Fruit fly (Drosophila melanogaster) whole organism, embryonic: ENCODE data around the gene dmrt11E.

ENCODE experiments used
- BEAF-32 ChIP-seq: fragments of 200-800 bp; sonication (Bioruptor generic); optimal IDR thresholded peaks from 3 replicates; lab custom pipeline; 2017; ENCODE audit warnings: missing biosample characterization, missing genetic modification characterization, mild to moderate bottlenecking, moderate library complexity, missing genetic modification reagents
- C15 ChIP-seq: fragments of 200-800 bp; sonication (Bioruptor generic); IDR thresholded peaks from 3 replicates; pipeline ENCODE4 v1.3.6; 2022; ENCODE audit warnings: missing biosample characterization, missing genetic modification characterization
- CG10147 ChIP-seq: fragments of 200-800 bp; sonication (Bioruptor generic); optimal IDR thresholded peaks from 2 replicates; lab custom pipeline; 2019; ENCODE audit warnings: missing biosample characterization, mild to moderate bottlenecking, missing genetic modification characterization, moderate library complexity
- CG10321 ChIP-seq: fragments of 200-800 bp; sonication (Bioruptor generic); IDR thresholded peaks from 2 replicates; pipeline ENCODE4 v1.3.6; 2022; ENCODE audit warnings: missing biosample characterization, missing genetic modification characterization
- CG11093 ChIP-seq: fragments of 200-800 bp; sonication (Bioruptor generic); IDR thresholded peaks from 3 replicates; pipeline ENCODE4 v1.3.6; 2022; ENCODE audit warnings: missing biosample characterization, missing genetic modification characterization
- CG11504 ChIP-seq: fragments of 200-800 bp; sonication (Bioruptor generic); optimal IDR thresholded peaks from 3 replicates; lab custom pipeline; 2019; ENCODE audit warnings: missing biosample characterization, mild to moderate bottlenecking, missing genetic modification characterization, moderate library complexity
- CG12155 ChIP-seq: fragments of 200-800 bp; sonication (Bioruptor generic); optimal IDR thresholded peaks from 3 replicates; lab custom pipeline; 2016; ENCODE audit warnings: missing biosample characterization, missing genetic modification characterization
- CG12299 ChIP-seq: fragments of 200-800 bp; sonication (Bioruptor generic); optimal IDR thresholded peaks from 2 replicates; lab custom pipeline; 2018; ENCODE audit warnings: missing biosample characterization, mild to moderate bottlenecking, missing genetic modification characterization
- CG1233 ChIP-seq: fragments of 200-800 bp; sonication (Bioruptor generic); optimal IDR thresholded peaks from 4 replicates; lab custom pipeline; 2018; ENCODE audit warnings: missing biosample characterization, mild to moderate bottlenecking, missing genetic modification characterization
- CG13287 ChIP-seq: fragments of 200-800 bp; sonication (Bioruptor generic); IDR thresholded peaks from 2 replicates; pipeline ENCODE4 v1.3.6; 2022; ENCODE audit warnings: missing biosample characterization, missing genetic modification characterization; ENCODE audit not compliant: partially characterized antibody
- CG13624 ChIP-seq: fragments of 200-800 bp; sonication (Bioruptor generic); optimal IDR thresholded peaks from 2 replicates; lab custom pipeline; 2016; ENCODE audit warnings: missing biosample characterization, missing genetic modification characterization
- CG14710 ChIP-seq: fragments of 200-800 bp; sonication (Bioruptor generic); optimal IDR thresholded peaks from 3 replicates; lab custom pipeline; 2019; ENCODE audit warnings: missing biosample characterization, mild to moderate bottlenecking, missing genetic modification characterization, moderate library complexity
- CG14965 ChIP-seq: fragments of 200-800 bp; sonication (Bioruptor generic); optimal IDR thresholded peaks from 2 replicates; lab custom pipeline; 2016; ENCODE audit warnings: missing biosample characterization, missing genetic modification characterization, borderline replicate concordance
- CG15011 ChIP-seq: fragments of 200-800 bp; sonication (Bioruptor generic); optimal IDR thresholded peaks from 3 replicates; lab custom pipeline; 2018; ENCODE audit warnings: missing biosample characterization, mild to moderate bottlenecking, missing genetic modification characterization
- CG15601 ChIP-seq: fragments of 200-800 bp; sonication (Bioruptor generic); optimal IDR thresholded peaks from 3 replicates; lab custom pipeline; 2019; ENCODE audit warnings: missing biosample characterization, mild to moderate bottlenecking, missing genetic modification characterization, moderate library complexity
- CG17186 ChIP-seq: fragments of 200-800 bp; sonication (Bioruptor generic); optimal IDR thresholded peaks from 3 replicates; lab custom pipeline; 2017; ENCODE audit warnings: missing biosample characterization, missing genetic modification reagents, missing genetic modification characterization
- CG2116 ChIP-seq: fragments of 200-800 bp; sonication (Bioruptor generic); optimal IDR thresholded peaks from 3 replicates; lab custom pipeline; 2018; ENCODE audit warnings: missing biosample characterization, mild to moderate bottlenecking, missing genetic modification characterization
- CG2712 ChIP-seq: fragments of 200-800 bp; optimal IDR thresholded peaks from 3 replicates; lab custom pipeline; 2019; ENCODE audit warnings: missing biosample characterization, mild to moderate bottlenecking, missing genetic modification characterization, moderate library complexity
- CG2875 ChIP-seq: fragments of 200-800 bp; sonication (Bioruptor generic); optimal IDR thresholded peaks from 2 replicates; lab custom pipeline; 2017; ENCODE audit warnings: missing biosample characterization, mild to moderate bottlenecking, missing genetic modification characterization, missing genetic modification reagents
- CG3163 ChIP-seq: fragments of 200-800 bp; sonication (Bioruptor generic); optimal IDR thresholded peaks from 3 replicates; lab custom pipeline; 2016; ENCODE audit warnings: missing biosample characterization, missing genetic modification characterization
- CG3407 ChIP-seq: fragments of 200-800 bp; sonication (Bioruptor generic); optimal IDR thresholded peaks from 2 replicates; lab custom pipeline; 2018; ENCODE audit warnings: missing biosample characterization, mild to moderate bottlenecking, missing genetic modification characterization
- CG6854 ChIP-seq: fragments of 200-800 bp; sonication (Bioruptor generic); optimal IDR thresholded peaks from 3 replicates; lab custom pipeline; 2017; ENCODE audit warnings: missing biosample characterization, mild to moderate bottlenecking, missing genetic modification characterization
- CG7839 ChIP-seq: fragments of 200-800 bp; sonication (Bioruptor generic); optimal IDR thresholded peaks from 3 replicates; lab custom pipeline; 2018; ENCODE audit warnings: missing biosample characterization, mild to moderate bottlenecking, missing genetic modification characterization, moderate library complexity
- CG7928 ChIP-seq: fragments of 200-800 bp; sonication (Bioruptor generic); optimal IDR thresholded peaks from 2 replicates; lab custom pipeline; 2017; ENCODE audit warnings: missing biosample characterization, mild to moderate bottlenecking, missing genetic modification characterization
- CG9215 ChIP-seq: fragments of 200-800 bp; sonication (Bioruptor generic); IDR thresholded peaks from 2 replicates; pipeline ENCODE4 v1.3.6; 2022; ENCODE audit warnings: missing biosample characterization, missing genetic modification characterization
- CG9727 ChIP-seq: fragments of 200-800 bp; sonication (Bioruptor generic); optimal IDR thresholded peaks from 3 replicates; lab custom pipeline; 2017; ENCODE audit warnings: missing biosample characterization, mild to moderate bottlenecking, missing genetic modification characterization
- CG9876 ChIP-seq: fragments of 200-800 bp; sonication (Bioruptor generic); optimal IDR thresholded peaks from 2 replicates; lab custom pipeline; 2016; ENCODE audit warnings: missing biosample characterization, missing genetic modification characterization
- CTCF ChIP-seq: fragments of 200-800 bp; sonication (Bioruptor generic); optimal IDR thresholded peaks from 2 replicates; lab custom pipeline; 2017; ENCODE audit warnings: missing biosample characterization, mild to moderate bottlenecking, missing genetic modification characterization, moderate library complexity
- Camta ChIP-seq: fragments of 200-800 bp; sonication (Bioruptor generic); optimal IDR thresholded peaks from 2 replicates; lab custom pipeline; 2016; ENCODE audit warnings: missing biosample characterization, missing genetic modification characterization
- Chrac-16 ChIP-seq: fragments of 200-800 bp; sonication (Bioruptor generic); optimal IDR thresholded peaks from 3 replicates; lab custom pipeline; 2016; ENCODE audit warnings: missing biosample characterization, missing genetic modification characterization
- Dip3 ChIP-seq: fragments of 200-800 bp; sonication (Bioruptor generic); optimal IDR thresholded peaks from 3 replicates; lab custom pipeline; 2016; ENCODE audit warnings: missing biosample characterization, missing genetic modification characterization
- Eip74EF ChIP-seq, 2 experiments: fragments of 200-800 bp in 1 of 2; fragments of >200 bp in 1 of 2; sonication (Bioruptor generic) in 1 of 2; optimal IDR thresholded peaks; 2 replicates each; lab custom pipeline; 2017 to 2019; ENCODE audit warnings: missing biosample characterization in 2 of 2, missing genetic modification characterization in 2 of 2, mild to moderate bottlenecking in 1 of 2, moderate library complexity in 1 of 2
- Ets97D ChIP-seq: fragments of 200-800 bp; sonication (Bioruptor generic); optimal IDR thresholded peaks from 3 replicates; lab custom pipeline; 2016; ENCODE audit warnings: missing biosample characterization, missing genetic modification characterization
- H2.0 ChIP-seq: fragments of 200-800 bp; sonication (Bioruptor generic); IDR thresholded peaks from 2 replicates; pipeline ENCODE4 v1.3.6; 2022; ENCODE audit warnings: missing biosample characterization, missing genetic modification characterization
- Hsf ChIP-seq: fragments of 200-800 bp; sonication (Bioruptor generic); optimal IDR thresholded peaks from 3 replicates; lab custom pipeline; 2016; ENCODE audit warnings: missing biosample characterization, missing genetic modification characterization
- Mad ChIP-seq: fragments of 200-800 bp; sonication (Bioruptor generic); optimal IDR thresholded peaks from 2 replicates; lab custom pipeline; 2016; ENCODE audit warnings: missing biosample characterization, missing genetic modification characterization
- NC2α ChIP-seq: fragments of 200-800 bp; sonication (Bioruptor generic); optimal IDR thresholded peaks from 2 replicates; lab custom pipeline; 2016; ENCODE audit warnings: missing biosample characterization, missing genetic modification characterization
- NFAT ChIP-seq: fragments of 200-800 bp; sonication (Bioruptor generic); IDR thresholded peaks from 2 replicates; pipeline ENCODE4 v1.3.6; 2022; ENCODE audit warnings: missing biosample characterization, missing genetic modification characterization
- Rx ChIP-seq: fragments of 200-800 bp; sonication (Bioruptor generic); IDR thresholded peaks from 2 replicates; pipeline ENCODE4 v1.3.6; 2022; ENCODE audit warnings: missing biosample characterization, missing genetic modification characterization
- Scr ChIP-seq: fragments of 200-800 bp; sonication (Bioruptor generic); IDR thresholded peaks from 2 replicates; pipeline ENCODE4 v1.3.6; 2022; ENCODE audit warnings: missing biosample characterization, missing genetic modification characterization; ENCODE audit not compliant: partially characterized antibody
- ara ChIP-seq: fragments of 200-800 bp; sonication (Bioruptor generic); IDR thresholded peaks from 2 replicates; pipeline ENCODE4 v1.3.6; 2022; ENCODE audit warnings: missing biosample characterization, missing genetic modification characterization
- dysf ChIP-seq: fragments of 200-800 bp; sonication (Bioruptor generic); IDR thresholded peaks from 3 replicates; pipeline ENCODE4 v1.3.6; 2022; ENCODE audit warnings: missing biosample characterization, missing genetic modification characterization
- gfzf ChIP-seq: fragments of 200-800 bp; sonication (Bioruptor generic); optimal IDR thresholded peaks from 2 replicates; lab custom pipeline; 2016; ENCODE audit warnings: missing biosample characterization, mild to moderate bottlenecking, missing genetic modification characterization, moderate library complexity
- lilli ChIP-seq: fragments of 200-800 bp; sonication (Bioruptor generic); optimal IDR thresholded peaks from 3 replicates; lab custom pipeline; 2016; ENCODE audit warnings: missing biosample characterization, missing genetic modification characterization
- mirr ChIP-seq: fragments of 200-800 bp; sonication (Bioruptor generic); optimal IDR thresholded peaks from 3 replicates; lab custom pipeline; 2018; ENCODE audit warnings: missing biosample characterization, mild to moderate bottlenecking, missing genetic modification characterization
- peb ChIP-seq: fragments of 200-800 bp; sonication (Bioruptor generic); IDR thresholded peaks from 2 replicates; pipeline ENCODE4 v1.3.6; 2022; ENCODE audit warnings: missing biosample characterization, missing genetic modification characterization
- pfk ChIP-seq: fragments of 200-800 bp; sonication (Bioruptor generic); optimal IDR thresholded peaks from 2 replicates; lab custom pipeline; 2018; ENCODE audit warnings: missing biosample characterization, mild to moderate bottlenecking, missing genetic modification characterization, moderate library complexity
- sens ChIP-seq: fragments of 200-800 bp; sonication (Bioruptor generic); peaks from one replicate; lab custom pipeline; 2016; ENCODE audit warnings: missing biosample characterization, missing genetic modification characterization
- slbo ChIP-seq: fragments of 200-800 bp; sonication (Bioruptor generic); IDR thresholded peaks from 2 replicates; pipeline ENCODE4 v1.3.6; 2022; ENCODE audit warnings: missing biosample characterization, missing genetic modification characterization
- tgo ChIP-seq: fragments of 200-800 bp; sonication (Bioruptor generic); IDR thresholded peaks from 3 replicates; pipeline ENCODE4 v1.3.6; 2022; ENCODE audit warnings: missing biosample characterization, missing genetic modification characterization
- tx ChIP-seq: fragments of 200-800 bp; sonication (Bioruptor generic); optimal IDR thresholded peaks from 2 replicates; lab custom pipeline; 2016; ENCODE audit warnings: missing biosample characterization, missing genetic modification characterization
- vfl ChIP-seq: fragments of 200-800 bp; sonication (Bioruptor generic); optimal IDR thresholded peaks from 2 replicates; lab custom pipeline; 2016; ENCODE audit warnings: missing biosample characterization, missing genetic modification characterization

dmrt11E gene

dm6 chrX:13329572-13330046, 38.4 kb upstream of the dmrt11E start, which contains the start of gene Prx2 (continued):
- TF ChIP-seq gfzf (GFP tag; lab: Kevin White, UChicago): peak; percentile 57
- peak; percentile 84 for TF ChIP-seq CG13287 (GFP tag; lab: Robert Waterston, UW)
- no peak for TF ChIP-seq peb (GFP tag; lab: Robert Waterston, UW)
- TF ChIP-seq BEAF-32 (GFP tag; lab: Kevin White, UChicago): peak; percentile 80
- peak; percentile 41 for TF ChIP-seq CG2116
- TF ChIP-seq Scr: peak; percentile 74
- TF ChIP-seq CG14710 (tag; lab: Kevin White, UChicago): peak; percentile 20
- TF ChIP-seq pfk: peak; percentile 28
- no peak for TF ChIP-seq CG2875
- peak; percentile 48 for TF ChIP-seq CG11504 (tag; lab: Kevin White, UChicago)
- no peak for TF ChIP-seq dysf (GFP tag; lab: Robert Waterston, UW)
- peak; percentile 25 for TF ChIP-seq CG12155 (GFP tag; lab: Kevin White, UChicago)
- no peak for TF ChIP-seq CG3407 (GFP tag; lab: Kevin White, UChicago)
- TF ChIP-seq CG13624: no peak
- TF ChIP-seq CG10147 (GFP tag; lab: Kevin White, UChicago): no peak
- TF ChIP-seq CG9727 (GFP tag; lab: Kevin White, UChicago): no peak
- no peak for TF ChIP-seq CG11093
- TF ChIP-seq CG3163 (GFP tag; lab: Kevin White, UChicago): peak; percentile 11
- TF ChIP-seq ara (GFP tag; lab: Robert Waterston, UW): no peak
- TF ChIP-seq Rx (GFP tag; lab: Robert Waterston, UW): no peak
- peak; percentile 95 for TF ChIP-seq CG7928 (GFP tag; lab: Kevin White, UChicago)
- peak; percentile 72 for TF ChIP-seq Ets97D (GFP tag; lab: Kevin White, UChicago)
- no peak for TF ChIP-seq CG6854 (GFP tag; lab: Kevin White, UChicago)
- no peak for TF ChIP-seq Camta
- peak; percentile 15 for TF ChIP-seq Hsf (GFP tag; lab: Kevin White, UChicago)
- TF ChIP-seq tgo (GFP tag; lab: Robert Waterston, UW): no peak
- TF ChIP-seq tx (GFP tag; lab: Kevin White, UChicago): no peak
- TF ChIP-seq CTCF (GFP tag; lab: Kevin White, UChicago): peak; percentile 93
- no peak for TF ChIP-seq H2.0 (GFP tag; lab: Robert Waterston, UW)
- TF ChIP-seq CG1233: no peak
- no peak for TF ChIP-seq CG12299 (tag; lab: Kevin White, UChicago)
- no peak for TF ChIP-seq Dip3 (GFP tag; lab: Kevin White, UChicago)
- TF ChIP-seq CG9876 (GFP tag; lab: Kevin White, UChicago): no peak
- no peak for TF ChIP-seq CG15011 (GFP tag; lab: Kevin White, UChicago)
- TF ChIP-seq Chrac-16 (GFP tag; lab: Kevin White, UChicago): no peak
- peak; percentile 49 for TF ChIP-seq mirr
- no peak for TF ChIP-seq C15 (GFP tag; lab: Robert Waterston, UW)
- TF ChIP-seq slbo (GFP tag; lab: Robert Waterston, UW): peak; percentile 74
- peak; percentile 7 for TF ChIP-seq CG2712
- TF ChIP-seq NC2α (GFP tag; lab: Kevin White, UChicago): no peak
- TF ChIP-seq CG9215: 0 out of 2 replicates have a peak, but pooled peaks have one; percentile 7
- TF ChIP-seq lilli (GFP tag; lab: Kevin White, UChicago): peak; percentile 7
- TF ChIP-seq NFAT (GFP tag; lab: Robert Waterston, UW): peak; percentile 63; the same call in 1 of the 2 replicates
- TF ChIP-seq vfl (GFP tag; lab: Kevin White, UChicago): no peak
- TF ChIP-seq CG17186 (GFP tag; lab: Kevin White, UChicago): peak; percentile 11
- peak; percentile 3 for TF ChIP-seq CG7839
- TF ChIP-seq CG10321: no peak
- TF ChIP-seq CG14965: no peak
- TF ChIP-seq sens: peak; percentile 8
- TF ChIP-seq Mad (GFP tag; lab: Kevin White, UChicago): no peak
- TF ChIP-seq Eip74EF (GFP tag; optimal IDR thresholded peaks at IDR 0.05; lab: Kevin White, UChicago): no peak
- no peak for TF ChIP-seq CG15601 (tag; lab: Kevin White, UChicago)
